Fruit fly (Drosophila melanogaster) whole organism, adult: ENCODE measurements around the gene CG17230.

ENCODE experiments used
- CG11617 ChIP-seq: fragments of 200-800 bp; sonication (Bioruptor generic); optimal IDR thresholded peaks from 2 replicates; lab custom pipeline; 2017; ENCODE audit warnings: mild to moderate bottlenecking, missing biosample characterization, missing genetic modification reagents, missing genetic modification characterization
- CG12768 ChIP-seq: fragments of 200-800 bp; sonication (Bioruptor generic); optimal IDR thresholded peaks from 2 replicates; lab custom pipeline; 2017; ENCODE audit warnings: missing biosample characterization, missing genetic modification characterization, mild to moderate bottlenecking, moderate library complexity, missing genetic modification reagents
- CG14711 ChIP-seq: fragments of 200-800 bp; sonication (Bioruptor generic); optimal IDR thresholded peaks from 2 replicates; lab custom pipeline; 2018; ENCODE audit warnings: missing biosample characterization, mild to moderate bottlenecking, missing genetic modification characterization, moderate library complexity
- CG1620 ChIP-seq: fragments of 200-800 bp; sonication (Bioruptor generic); optimal IDR thresholded peaks from 2 replicates; lab custom pipeline; 2016; ENCODE audit warnings: missing biosample characterization, missing genetic modification characterization
- CG5204 ChIP-seq: fragments of 200-800 bp; sonication (Bioruptor generic); optimal IDR thresholded peaks from 2 replicates; lab custom pipeline; 2016; ENCODE audit warnings: missing biosample characterization, missing genetic modification characterization
- CG7045 ChIP-seq: fragments of 200-800 bp; sonication (Bioruptor generic); optimal IDR thresholded peaks from 2 replicates; lab custom pipeline; 2017; ENCODE audit warnings: missing biosample characterization, mild to moderate bottlenecking, missing genetic modification characterization
- Crg-1 ChIP-seq: fragments of 200-800 bp; sonication (Bioruptor generic); optimal IDR thresholded peaks from 2 replicates; lab custom pipeline; 2016; ENCODE audit warnings: missing biosample characterization, missing genetic modification characterization
- Hr96 ChIP-seq: fragments of 200-800 bp; sonication (Bioruptor generic); optimal IDR thresholded peaks from 2 replicates; lab custom pipeline; 2016; ENCODE audit warnings: missing biosample characterization, missing genetic modification characterization
- Mnt ChIP-seq: fragments of 200-800 bp; sonication (Bioruptor generic); optimal IDR thresholded peaks from 2 replicates; lab custom pipeline; 2016; ENCODE audit warnings: missing biosample characterization, mild to moderate bottlenecking, missing genetic modification characterization
- cic ChIP-seq: fragments of 200-800 bp; sonication (Bioruptor generic); optimal IDR thresholded peaks from 2 replicates; lab custom pipeline; 2017; ENCODE audit warnings: missing biosample characterization, mild to moderate bottlenecking, missing genetic modification characterization, moderate library complexity
- pad ChIP-seq: fragments of 200-800 bp; sonication (Bioruptor generic); optimal IDR thresholded peaks from 3 replicates; lab custom pipeline; 2017; ENCODE audit warnings: missing biosample characterization, missing genetic modification characterization, mild to moderate bottlenecking, moderate library complexity, missing genetic modification reagents
- tj ChIP-seq: fragments of 200-800 bp; sonication (Bioruptor generic); optimal IDR thresholded peaks from 3 replicates; lab custom pipeline; 2017; ENCODE audit warnings: missing biosample characterization, mild to moderate bottlenecking, missing genetic modification characterization, moderate library complexity

dm6 chr3R:11457286-11457685 lies 19.7 kb downstream of the CG17230 start:
- TF ChIP-seq CG5204 (GFP tag; lab: Kevin White, UChicago): no peak
- TF ChIP-seq CG11617 (GFP tag; lab: Kevin White, UChicago): no peak
- TF ChIP-seq CG7045 (GFP tag; lab: Kevin White, UChicago): no peak
- no peak for TF ChIP-seq Hr96 (GFP tag; lab: Kevin White, UChicago)
- no peak for TF ChIP-seq cic (GFP tag; lab: Kevin White, UChicago)
- TF ChIP-seq CG14711: no peak
- TF ChIP-seq tj: no peak
- no peak for TF ChIP-seq CG12768 (GFP tag; lab: Kevin White, UChicago)
- no peak for TF ChIP-seq CG1620 (GFP tag; lab: Kevin White, UChicago)
- no peak for TF ChIP-seq Crg-1 (GFP tag; lab: Kevin White, UChicago)
- TF ChIP-seq pad (GFP tag; lab: Kevin White, UChicago): no peak
- no peak for TF ChIP-seq Mnt (GFP tag; lab: Kevin White, UChicago)
